Fruit fly (Drosophila melanogaster) whole organism, embryonic: Measurements from ENCODE around the gene CG9316.
A peak's percentile ranks its signal among the peaks of the same experiment; 100 is the strongest.

Source experiments
- Abd-B ChIP-seq: fragments of 200-800 bp; sonication (Bioruptor generic); optimal IDR thresholded peaks from 2 replicates; lab custom pipeline; 2018; ENCODE audit warnings: missing biosample characterization, mild to moderate bottlenecking, missing genetic modification characterization, moderate library complexity
- Atf3 ChIP-seq: fragments of 200-800 bp; sonication (Bioruptor generic); optimal IDR thresholded peaks from 3 replicates; lab custom pipeline; 2016; ENCODE audit warnings: missing biosample characterization, missing genetic modification characterization
- Blimp-1 ChIP-seq: fragments of 200-800 bp; sonication (Bioruptor generic); optimal IDR thresholded peaks from 3 replicates; lab custom pipeline; 2018; ENCODE audit warnings: missing biosample characterization, missing genetic modification characterization, mild to moderate bottlenecking, moderate library complexity, missing genetic modification reagents
- CG10654 ChIP-seq: fragments of 200-800 bp; sonication (Bioruptor generic); optimal IDR thresholded peaks from 2 replicates; lab custom pipeline; 2016; ENCODE audit warnings: missing biosample characterization, missing genetic modification characterization
- CG12236 ChIP-seq: fragments of 200-800 bp; sonication (Bioruptor generic); optimal IDR thresholded peaks from 2 replicates; lab custom pipeline; 2016; ENCODE audit warnings: missing biosample characterization, missing genetic modification characterization
- CG12391 ChIP-seq: fragments of 200-800 bp; sonication (Bioruptor generic); optimal IDR thresholded peaks from 3 replicates; lab custom pipeline; 2018; ENCODE audit warnings: missing biosample characterization, mild to moderate bottlenecking, missing genetic modification characterization, moderate library complexity
- CG12942 ChIP-seq: fragments of 200-800 bp; sonication (Bioruptor generic); optimal IDR thresholded peaks from 3 replicates; lab custom pipeline; 2016; ENCODE audit warnings: missing biosample characterization, missing genetic modification characterization
- CG13287 ChIP-seq: fragments of 200-800 bp; sonication (Bioruptor generic); IDR thresholded peaks from 2 replicates; pipeline ENCODE4 v1.3.6; 2022; ENCODE audit warnings: missing biosample characterization, missing genetic modification characterization; ENCODE audit not compliant: partially characterized antibody
- CG15479 ChIP-seq: fragments of 200-800 bp; sonication (Bioruptor generic); optimal IDR thresholded peaks from 3 replicates; lab custom pipeline; 2019; ENCODE audit warnings: missing biosample characterization, mild to moderate bottlenecking, missing genetic modification characterization, moderate library complexity
- CG15514 ChIP-seq: fragments of 200-800 bp; sonication (Bioruptor generic); optimal IDR thresholded peaks from 3 replicates; lab custom pipeline; 2017; ENCODE audit warnings: missing biosample characterization, missing genetic modification characterization, mild to moderate bottlenecking, moderate library complexity, missing genetic modification reagents
- CG16779 ChIP-seq: fragments of 200-800 bp; sonication (Bioruptor generic); IDR thresholded peaks from 2 replicates; pipeline ENCODE4 v1.3.6; 2022; ENCODE audit warnings: missing biosample characterization, missing genetic modification characterization
- CG16815 ChIP-seq: fragments of 200-800 bp; sonication (Bioruptor generic); optimal IDR thresholded peaks from 3 replicates; lab custom pipeline; 2017; ENCODE audit warnings: missing biosample characterization, mild to moderate bottlenecking, missing genetic modification characterization
- CG17568 ChIP-seq: fragments of 200-800 bp; sonication (Bioruptor generic); optimal IDR thresholded peaks from 2 replicates; lab custom pipeline; 2018; ENCODE audit warnings: missing biosample characterization, mild to moderate bottlenecking, missing genetic modification characterization, moderate library complexity
- CG1832 ChIP-seq: fragments of 200-800 bp; sonication (Bioruptor generic); optimal IDR thresholded peaks from 2 replicates; lab custom pipeline; 2017; ENCODE audit warnings: missing biosample characterization, mild to moderate bottlenecking, missing genetic modification characterization, inconsistent platforms
- CG2116 ChIP-seq: fragments of 200-800 bp; sonication (Bioruptor generic); optimal IDR thresholded peaks from 3 replicates; lab custom pipeline; 2018; ENCODE audit warnings: missing biosample characterization, mild to moderate bottlenecking, missing genetic modification characterization
- CG31224 ChIP-seq: fragments of 200-800 bp; sonication (Bioruptor generic); IDR thresholded peaks from 2 replicates; pipeline ENCODE4 v1.3.6; 2022; ENCODE audit warnings: missing biosample characterization, missing genetic modification characterization
- CG3995 ChIP-seq: fragments of 200-800 bp; sonication (Bioruptor generic); optimal IDR thresholded peaks from 3 replicates; lab custom pipeline; 2016; ENCODE audit warnings: missing biosample characterization, missing genetic modification characterization
- CG42726 ChIP-seq: fragments of 200-800 bp; sonication (Bioruptor generic); IDR thresholded peaks from 2 replicates; pipeline ENCODE4 v1.3.6; 2022; ENCODE audit warnings: missing biosample characterization, missing genetic modification characterization; ENCODE audit not compliant: partially characterized antibody
- CG5180 ChIP-seq: fragments of 200-800 bp; sonication (Bioruptor generic); optimal IDR thresholded peaks from 3 replicates; lab custom pipeline; 2017; ENCODE audit warnings: missing biosample characterization, missing genetic modification characterization, mild to moderate bottlenecking, moderate library complexity, missing genetic modification reagents
- CG6254 ChIP-seq: fragments of 200-800 bp; sonication (Bioruptor generic); optimal IDR thresholded peaks from 3 replicates; lab custom pipeline; 2017; ENCODE audit warnings: mild to moderate bottlenecking, missing biosample characterization, missing genetic modification reagents, missing genetic modification characterization
- CG6689 ChIP-seq: fragments of 200-800 bp; sonication (Bioruptor generic); IDR thresholded peaks from 2 replicates; pipeline ENCODE4 v1.3.6; 2022; ENCODE audit warnings: missing biosample characterization, missing genetic modification characterization
- CG7786 ChIP-seq: fragments of 200-800 bp; sonication (Bioruptor generic); optimal IDR thresholded peaks from 2 replicates; lab custom pipeline; 2016; ENCODE audit warnings: missing biosample characterization, missing genetic modification characterization
- CG9817 ChIP-seq: fragments of 200-800 bp; sonication (Bioruptor generic); optimal IDR thresholded peaks from 2 replicates; lab custom pipeline; 2018; ENCODE audit warnings: missing biosample characterization, mild to moderate bottlenecking, missing genetic modification characterization, moderate library complexity
- Dad ChIP-seq: fragments of 200-800 bp; sonication (Bioruptor generic); optimal IDR thresholded peaks from 3 replicates; lab custom pipeline; 2016; ENCODE audit warnings: missing biosample characterization, missing genetic modification characterization
- Dip3 ChIP-seq: fragments of 200-800 bp; sonication (Bioruptor generic); optimal IDR thresholded peaks from 3 replicates; lab custom pipeline; 2016; ENCODE audit warnings: missing biosample characterization, missing genetic modification characterization
- Doc2 ChIP-seq: fragments of 200-800 bp; sonication (Bioruptor generic); IDR thresholded peaks from 2 replicates; pipeline ENCODE4 v1.3.6; 2022; ENCODE audit warnings: missing biosample characterization, missing genetic modification characterization
- Ets65A ChIP-seq: fragments of 200-800 bp; sonication (Bioruptor generic); peaks from one replicate; lab custom pipeline; 2016; ENCODE audit warnings: missing biosample characterization, missing genetic modification characterization
- Med ChIP-seq: fragments of 200-800 bp; sonication (Bioruptor generic); peaks from one replicate; lab custom pipeline; 2016; ENCODE audit warnings: missing biosample characterization, missing genetic modification characterization, mild to moderate bottlenecking, inconsistent platforms, moderate library complexity
- Oaz ChIP-seq: fragments of 200-800 bp; sonication (Bioruptor generic); IDR thresholded peaks from 2 replicates; pipeline ENCODE4 v1.3.6; 2022; ENCODE audit warnings: missing biosample characterization, missing genetic modification characterization
- Ssrp ChIP-seq: fragments of 200-800 bp; sonication (Bioruptor generic); optimal IDR thresholded peaks from 2 replicates; lab custom pipeline; 2018; ENCODE audit warnings: missing biosample characterization, mild to moderate bottlenecking, missing genetic modification characterization, moderate library complexity
- Tbp ChIP-seq: fragments of >200 bp; optimal IDR thresholded peaks from 2 replicates; lab custom pipeline; 2018; ENCODE audit warnings: missing biosample characterization, missing genetic modification characterization
- ara ChIP-seq: fragments of 200-800 bp; sonication (Bioruptor generic); IDR thresholded peaks from 2 replicates; pipeline ENCODE4 v1.3.6; 2022; ENCODE audit warnings: missing biosample characterization, missing genetic modification characterization
- ase ChIP-seq: fragments of 200-800 bp; sonication (Bioruptor generic); IDR thresholded peaks from 3 replicates; pipeline ENCODE4 v1.3.6; 2022; ENCODE audit warnings: missing biosample characterization, missing genetic modification characterization
- bbx ChIP-seq: fragments of 200-800 bp; sonication (Bioruptor generic); IDR thresholded peaks from 2 replicates; pipeline ENCODE4 v1.3.6; 2022; ENCODE audit warnings: missing biosample characterization, missing genetic modification characterization; ENCODE audit not compliant: partially characterized antibody
- cad ChIP-seq: fragments of >200 bp; optimal IDR thresholded peaks from 2 replicates; lab custom pipeline; 2017; ENCODE audit warnings: missing biosample characterization, missing genetic modification characterization
- en ChIP-seq: fragments of 200-800 bp; sonication (Bioruptor generic); optimal IDR thresholded peaks from 2 replicates; lab custom pipeline; 2016; ENCODE audit warnings: missing biosample characterization, missing genetic modification characterization
- gro ChIP-seq: fragments of 200-800 bp; sonication (Bioruptor generic); optimal IDR thresholded peaks from 2 replicates; lab custom pipeline; 2016; ENCODE audit warnings: missing biosample characterization, missing genetic modification characterization
- h ChIP-seq: fragments of >200 bp; optimal IDR thresholded peaks from 2 replicates; lab custom pipeline; 2017
- hbn ChIP-seq: fragments of 200-800 bp; sonication (Bioruptor generic); IDR thresholded peaks from 2 replicates; pipeline ENCODE4 v1.3.6; 2022; ENCODE audit warnings: missing biosample characterization, missing genetic modification characterization; ENCODE audit not compliant: partially characterized antibody
- kah ChIP-seq: fragments of 200-800 bp; sonication (Bioruptor generic); optimal IDR thresholded peaks from 2 replicates; lab custom pipeline; 2018; ENCODE audit warnings: missing biosample characterization, mild to moderate bottlenecking, missing genetic modification characterization
- klu ChIP-seq: fragments of 200-800 bp; sonication (Bioruptor generic); IDR thresholded peaks from 2 replicates; pipeline ENCODE4 v1.3.6; 2022; ENCODE audit warnings: missing biosample characterization, missing genetic modification characterization
- lola ChIP-seq, 3 experiments: fragments of >200 bp in 2 of 3; fragments of 200-800 bp in 1 of 3; sonication (Bioruptor generic) in 1 of 3; optimal IDR thresholded peaks; 2 replicates each; lab custom pipeline; 2017 to 2019; ENCODE audit warnings: missing biosample characterization in 3 of 3, missing genetic modification characterization in 3 of 3, mild to moderate bottlenecking in 1 of 3, moderate library complexity in 1 of 3
- otp ChIP-seq: fragments of 200-800 bp; sonication (Bioruptor generic); IDR thresholded peaks from 3 replicates; pipeline ENCODE4, ENCODE4 v1.3.6; 2022; ENCODE audit warnings: missing biosample characterization, missing genetic modification characterization
- pita ChIP-seq: fragments of 200-800 bp; sonication (Bioruptor generic); optimal IDR thresholded peaks from 2 replicates; lab custom pipeline; 2017; ENCODE audit warnings: missing biosample characterization, mild to moderate bottlenecking, missing genetic modification characterization
- pros ChIP-seq: fragments of 200-800 bp; sonication (Bioruptor generic); optimal IDR thresholded peaks from 3 replicates; lab custom pipeline; 2019; ENCODE audit warnings: missing biosample characterization, mild to moderate bottlenecking, missing genetic modification characterization, moderate library complexity
- scrt ChIP-seq: fragments of 200-800 bp; sonication (Bioruptor generic); optimal IDR thresholded peaks from 2 replicates; lab custom pipeline; 2018; ENCODE audit warnings: missing biosample characterization, mild to moderate bottlenecking, missing genetic modification characterization, moderate library complexity
- ssp ChIP-seq: fragments of 200-800 bp; sonication (Bioruptor generic); IDR thresholded peaks from 2 replicates; pipeline ENCODE4 v1.3.6; 2022; ENCODE audit warnings: missing biosample characterization, missing genetic modification characterization
- toy ChIP-seq: fragments of 200-800 bp; sonication (Bioruptor generic); IDR thresholded peaks from 2 replicates; pipeline ENCODE4 v1.3.6; 2022; ENCODE audit warnings: missing biosample characterization, missing genetic modification characterization
- trh ChIP-seq: fragments of 200-800 bp; sonication (Bioruptor generic); optimal IDR thresholded peaks from 2 replicates; lab custom pipeline; 2016; ENCODE audit warnings: missing biosample characterization, missing genetic modification characterization
- vvl ChIP-seq: fragments of 200-800 bp; sonication (Bioruptor generic); IDR thresholded peaks from 2 replicates; pipeline ENCODE4 v1.3.6; 2022; ENCODE audit warnings: missing biosample characterization, missing genetic modification characterization

CG9316 gene

DNA sequence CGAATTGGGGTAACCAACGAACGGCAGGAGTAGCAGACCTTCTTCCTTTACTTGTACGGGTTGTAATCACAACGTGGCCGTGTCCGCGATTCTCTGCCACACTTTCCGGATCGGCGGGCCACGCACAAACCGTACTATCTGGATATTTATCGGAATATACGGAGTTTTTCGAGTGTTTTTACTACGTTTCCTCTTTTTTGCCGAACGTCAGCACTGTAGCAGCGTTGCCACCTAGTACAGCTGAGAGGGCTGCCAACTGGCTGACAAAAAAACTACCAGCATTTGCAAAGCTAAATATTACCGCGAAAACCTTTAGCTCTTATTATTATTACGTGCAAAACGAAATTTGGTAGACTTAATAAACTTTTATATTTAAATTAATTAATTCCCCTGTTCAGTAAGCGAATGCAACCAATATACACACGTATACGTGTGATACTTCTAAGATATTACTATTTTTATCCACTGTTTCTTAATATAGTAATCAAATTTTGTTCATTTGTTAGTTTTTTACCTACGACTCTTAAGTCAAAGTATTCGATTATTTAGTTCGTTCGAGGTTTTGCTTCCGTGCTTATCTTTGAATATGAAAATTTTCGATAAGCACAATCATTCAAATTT is 7.8 kb upstream of the CG9316 start, which contains the start of gene TM9SF2 (continued):
- TF ChIP-seq Dad (GFP tag; lab: Kevin White, UChicago), result no peak
- peak; percentile 12; the same call in 1 of the 2 replicates for TF ChIP-seq ara
- no peak for TF ChIP-seq gro (GFP tag; lab: Kevin White, UChicago)
- 0 out of 3 replicates have a peak, but pooled peaks have one; percentile 28 for TF ChIP-seq otp (GFP tag; lab: Robert Waterston, UW)
- TF ChIP-seq Doc2, result no peak
- TF ChIP-seq CG12391 (tag; lab: Kevin White, UChicago), result peak; percentile 34
- peak; percentile 24 for TF ChIP-seq Dip3 (GFP tag; lab: Kevin White, UChicago)
- TF ChIP-seq CG12236 (GFP tag; lab: Kevin White, UChicago), result no peak
- peak; percentile 0 for TF ChIP-seq CG10654
- TF ChIP-seq CG17568, result no peak
- no peak for TF ChIP-seq scrt (GFP tag; lab: Kevin White, UChicago)
- TF ChIP-seq h (lab: Kevin White, UChicago), result no peak
- no peak for TF ChIP-seq CG13287 (GFP tag; lab: Robert Waterston, UW)
- no peak for TF ChIP-seq klu (GFP tag; lab: Robert Waterston, UW)
- TF ChIP-seq CG2116 (GFP tag; lab: Kevin White, UChicago), result no peak
- TF ChIP-seq lola (GFP tag; optimal IDR thresholded peaks at IDR 0.05; lab: Kevin White, UChicago), result no peak
- no peak for TF ChIP-seq kah (GFP tag; lab: Kevin White, UChicago)
- no peak for TF ChIP-seq trh (GFP tag; lab: Kevin White, UChicago)
- TF ChIP-seq pita, result no peak
- peak; percentile 45; the same call in 1 of the 2 replicates for TF ChIP-seq vvl (GFP tag; lab: Robert Waterston, UW)
- TF ChIP-seq en (GFP tag; lab: Kevin White, UChicago), result no peak
- no peak for TF ChIP-seq Tbp
- TF ChIP-seq Blimp-1 (GFP tag; lab: Kevin White, UChicago), result no peak
- 0 out of 2 replicates have a peak, but pooled peaks have one; percentile 28 for TF ChIP-seq CG31224 (GFP tag; lab: Robert Waterston, UW)
- TF ChIP-seq CG15479 (GFP tag; lab: Kevin White, UChicago), result no peak
- no peak for TF ChIP-seq Atf3 (GFP tag; lab: Kevin White, UChicago)
- peak; percentile 23; the same call in 1 of the 2 replicates for TF ChIP-seq ssp (GFP tag; lab: Robert Waterston, UW)
- no peak for TF ChIP-seq bbx (GFP tag; lab: Robert Waterston, UW)
- TF ChIP-seq CG3995 (GFP tag; lab: Kevin White, UChicago), result no peak
- TF ChIP-seq CG16779 (GFP tag; lab: Robert Waterston, UW), result no peak
- no peak for TF ChIP-seq CG1832 (GFP tag; lab: Kevin White, UChicago)
- no peak for TF ChIP-seq cad (GFP tag; lab: Kevin White, UChicago)
- peak; percentile 65 for TF ChIP-seq CG15514 (GFP tag; lab: Kevin White, UChicago)
- TF ChIP-seq CG42726, result no peak
- TF ChIP-seq Ets65A (GFP tag; lab: Kevin White, UChicago), result peak; percentile 91
- no peak for TF ChIP-seq toy (GFP tag; lab: Robert Waterston, UW)
- TF ChIP-seq ase, result peak; percentile 13; the same call in 1 of the 3 replicates
- peak; percentile 86 for TF ChIP-seq Med (GFP tag; lab: Kevin White, UChicago)
- no peak for TF ChIP-seq hbn (GFP tag; lab: Robert Waterston, UW)
- no peak for TF ChIP-seq CG7786
- no peak for TF ChIP-seq CG12942 (GFP tag; lab: Kevin White, UChicago)
- TF ChIP-seq Abd-B (GFP tag; lab: Kevin White, UChicago), result no peak
- no peak for TF ChIP-seq CG5180 (GFP tag; lab: Kevin White, UChicago)
- TF ChIP-seq CG6254 (GFP tag; lab: Kevin White, UChicago), result no peak
- peak; percentile 38 for TF ChIP-seq CG9817 (tag; lab: Kevin White, UChicago)
- TF ChIP-seq pros (GFP tag; lab: Kevin White, UChicago), result no peak
- no peak for TF ChIP-seq Ssrp
- no peak for TF ChIP-seq Oaz (GFP tag; lab: Robert Waterston, UW)
- no peak for TF ChIP-seq CG16815 (GFP tag; lab: Kevin White, UChicago)
- TF ChIP-seq CG6689, result no peak
